Fruit fly (Drosophila melanogaster) whole organism, embryonic: Measurements from ENCODE around the gene jim.

ENCODE experiments used
- Antp ChIP-seq: fragments of 200-800 bp; sonication (Bioruptor generic); optimal IDR thresholded peaks from 3 replicates; lab custom pipeline; 2016; ENCODE audit warnings: missing biosample characterization, missing genetic modification characterization
- Atf6 ChIP-seq: fragments of 200-800 bp; sonication (Bioruptor generic); IDR thresholded peaks from 2 replicates; pipeline ENCODE4 v1.3.6; 2022; ENCODE audit warnings: missing biosample characterization, missing genetic modification characterization
- Bdp1 ChIP-seq: fragments of 200-800 bp; sonication (Bioruptor generic); optimal IDR thresholded peaks from 3 replicates; lab custom pipeline; 2016; ENCODE audit warnings: missing biosample characterization, missing genetic modification characterization
- Bgb ChIP-seq: fragments of 200-800 bp; sonication (Bioruptor generic); IDR thresholded peaks from 2 replicates; pipeline ENCODE4 v1.3.6; 2022; ENCODE audit warnings: missing biosample characterization, missing genetic modification characterization; ENCODE audit not compliant: partially characterized antibody
- CG1024 ChIP-seq: fragments of 200-800 bp; sonication (Bioruptor generic); IDR thresholded peaks from 2 replicates; pipeline ENCODE4 v1.3.6; 2022; ENCODE audit warnings: missing biosample characterization, missing genetic modification characterization
- CG10565 ChIP-seq: fragments of 200-800 bp; sonication (Bioruptor generic); optimal IDR thresholded peaks from 3 replicates; lab custom pipeline; 2016; ENCODE audit warnings: missing biosample characterization, mild to moderate bottlenecking, missing genetic modification characterization
- CG10959 ChIP-seq: fragments of 200-800 bp; sonication (Bioruptor generic); IDR thresholded peaks from 2 replicates; pipeline ENCODE4 v1.3.6; 2022; ENCODE audit warnings: missing biosample characterization, missing genetic modification characterization
- CG11247 ChIP-seq: fragments of 200-800 bp; sonication (Bioruptor generic); IDR thresholded peaks from 2 replicates; pipeline ENCODE4 v1.3.6; 2022; ENCODE audit warnings: missing biosample characterization, missing genetic modification characterization
- CG11456 ChIP-seq: fragments of 200-800 bp; sonication (Bioruptor generic); IDR thresholded peaks from 3 replicates; pipeline ENCODE4 v1.3.6; 2022; ENCODE audit warnings: missing biosample characterization, missing genetic modification characterization
- CG12155 ChIP-seq: fragments of 200-800 bp; sonication (Bioruptor generic); optimal IDR thresholded peaks from 3 replicates; lab custom pipeline; 2016; ENCODE audit warnings: missing biosample characterization, missing genetic modification characterization
- CG13296 ChIP-seq: fragments of 200-800 bp; sonication (Bioruptor generic); optimal IDR thresholded peaks from 3 replicates; lab custom pipeline; 2018; ENCODE audit warnings: missing biosample characterization, mild to moderate bottlenecking, missing genetic modification characterization
- CG13894 ChIP-seq: fragments of 200-800 bp; sonication (Bioruptor generic); optimal IDR thresholded peaks from 3 replicates; lab custom pipeline; 2018; ENCODE audit warnings: missing biosample characterization, mild to moderate bottlenecking, missing genetic modification characterization, moderate library complexity
- CG15479 ChIP-seq: fragments of 200-800 bp; sonication (Bioruptor generic); optimal IDR thresholded peaks from 3 replicates; lab custom pipeline; 2019; ENCODE audit warnings: missing biosample characterization, mild to moderate bottlenecking, missing genetic modification characterization, moderate library complexity
- CG17186 ChIP-seq: fragments of 200-800 bp; sonication (Bioruptor generic); optimal IDR thresholded peaks from 3 replicates; lab custom pipeline; 2017; ENCODE audit warnings: missing biosample characterization, missing genetic modification reagents, missing genetic modification characterization
- CG17802 ChIP-seq: fragments of 200-800 bp; sonication (Bioruptor generic); optimal IDR thresholded peaks from 2 replicates; lab custom pipeline; 2018; ENCODE audit warnings: missing biosample characterization, mild to moderate bottlenecking, missing genetic modification characterization, moderate library complexity
- CG17912 ChIP-seq: fragments of 200-800 bp; sonication (Bioruptor generic); optimal IDR thresholded peaks from 2 replicates; lab custom pipeline; 2018; ENCODE audit warnings: missing biosample characterization, mild to moderate bottlenecking, missing genetic modification characterization
- CG2712 ChIP-seq: fragments of 200-800 bp; optimal IDR thresholded peaks from 3 replicates; lab custom pipeline; 2019; ENCODE audit warnings: missing biosample characterization, mild to moderate bottlenecking, missing genetic modification characterization, moderate library complexity
- CG30403 ChIP-seq: fragments of 200-800 bp; sonication (Bioruptor generic); optimal IDR thresholded peaks from 3 replicates; lab custom pipeline; 2016; ENCODE audit warnings: missing biosample characterization, missing genetic modification characterization
- CG34224 ChIP-seq: fragments of 200-800 bp; sonication (Bioruptor generic); IDR thresholded peaks from 3 replicates; pipeline ENCODE4 v1.3.6; 2022; ENCODE audit warnings: missing biosample characterization, missing genetic modification characterization; ENCODE audit not compliant: partially characterized antibody
- CG34422 ChIP-seq: fragments of 200-800 bp; sonication (Bioruptor generic); IDR thresholded peaks from 3 replicates; pipeline ENCODE4 v1.3.6; 2022; ENCODE audit warnings: missing biosample characterization, missing genetic modification characterization
- CG3847 ChIP-seq: fragments of 200-800 bp; sonication (Bioruptor generic); IDR thresholded peaks from 2 replicates; pipeline ENCODE4 v1.3.6; 2022; ENCODE audit warnings: missing biosample characterization, missing genetic modification characterization
- CG4424 ChIP-seq: fragments of 200-800 bp; sonication (Bioruptor generic); optimal IDR thresholded peaks from 3 replicates; lab custom pipeline; 2016; ENCODE audit warnings: missing biosample characterization, missing genetic modification characterization
- CG6765 ChIP-seq: fragments of 200-800 bp; sonication (Bioruptor generic); optimal IDR thresholded peaks from 3 replicates; lab custom pipeline; 2017; ENCODE audit warnings: missing biosample characterization, mild to moderate bottlenecking, missing genetic modification characterization
- CG8089 ChIP-seq: fragments of 200-800 bp; sonication (Bioruptor generic); optimal IDR thresholded peaks from 3 replicates; lab custom pipeline; 2016; ENCODE audit warnings: missing biosample characterization, missing genetic modification characterization
- CG9215 ChIP-seq: fragments of 200-800 bp; sonication (Bioruptor generic); IDR thresholded peaks from 2 replicates; pipeline ENCODE4 v1.3.6; 2022; ENCODE audit warnings: missing biosample characterization, missing genetic modification characterization
- CG9876 ChIP-seq: fragments of 200-800 bp; sonication (Bioruptor generic); optimal IDR thresholded peaks from 2 replicates; lab custom pipeline; 2016; ENCODE audit warnings: missing biosample characterization, missing genetic modification characterization
- Doc3 ChIP-seq: fragments of 200-800 bp; sonication (Bioruptor generic); IDR thresholded peaks from 3 replicates; pipeline ENCODE4 v1.3.6; 2022; ENCODE audit warnings: missing biosample characterization, missing genetic modification characterization; ENCODE audit not compliant: partially characterized antibody
- H15 ChIP-seq: fragments of 200-800 bp; sonication (Bioruptor generic); IDR thresholded peaks from 3 replicates; pipeline ENCODE4 v1.3.6; 2022; ENCODE audit warnings: missing biosample characterization, missing genetic modification characterization
- HLH3B ChIP-seq: fragments of 200-800 bp; sonication (Bioruptor generic); IDR thresholded peaks from 2 replicates; pipeline ENCODE4 v1.3.6; 2022; ENCODE audit warnings: missing biosample characterization, missing genetic modification characterization
- MBD-R2 ChIP-seq: fragments of 200-800 bp; sonication (Bioruptor generic); IDR thresholded peaks from 2 replicates; pipeline ENCODE4 v1.3.6; 2022; ENCODE audit warnings: missing biosample characterization, missing genetic modification characterization
- Meics ChIP-seq: fragments of 200-800 bp; sonication (Bioruptor generic); optimal IDR thresholded peaks from 2 replicates; lab custom pipeline; 2017; ENCODE audit warnings: missing biosample characterization, mild to moderate bottlenecking, missing genetic modification characterization
- Side ChIP-seq: fragments of 200-800 bp; sonication (Bioruptor generic); optimal IDR thresholded peaks from 2 replicates; lab custom pipeline; 2016; ENCODE audit warnings: missing biosample characterization, missing genetic modification characterization
- Sox102F ChIP-seq: fragments of 200-800 bp; sonication (Bioruptor generic); optimal IDR thresholded peaks from 2 replicates; lab custom pipeline; 2018; ENCODE audit warnings: missing biosample characterization, mild to moderate bottlenecking, missing genetic modification characterization, moderate library complexity
- Trl ChIP-seq, 3 experiments: fragments of >200 bp in 2 of 3; fragments of 200-800 bp in 1 of 3; sonication (Bioruptor generic) in 1 of 3; optimal IDR thresholded peaks; 2 replicates in 1 of 3; 3 replicates in 2 of 3; lab custom pipeline; 2016 to 2017; ENCODE audit warnings: missing biosample characterization in 1 of 3, missing genetic modification characterization in 1 of 3
- YL-1 ChIP-seq: fragments of 200-800 bp; sonication (Bioruptor generic); optimal IDR thresholded peaks from 3 replicates; lab custom pipeline; 2017; ENCODE audit warnings: missing biosample characterization, mild to moderate bottlenecking, missing genetic modification characterization
- abd-A ChIP-seq: fragments of 200-800 bp; sonication (Bioruptor generic); optimal IDR thresholded peaks from 3 replicates; lab custom pipeline; 2019; ENCODE audit warnings: missing biosample characterization, mild to moderate bottlenecking, missing genetic modification characterization, moderate library complexity
- ase ChIP-seq: fragments of 200-800 bp; sonication (Bioruptor generic); IDR thresholded peaks from 3 replicates; pipeline ENCODE4 v1.3.6; 2022; ENCODE audit warnings: missing biosample characterization, missing genetic modification characterization
- br ChIP-seq: fragments of >200 bp; optimal IDR thresholded peaks from 2 replicates; lab custom pipeline; 2017
- cas ChIP-seq: fragments of 200-800 bp; sonication (Bioruptor generic); IDR thresholded peaks from 2 replicates; pipeline ENCODE4 v1.3.6; 2022; ENCODE audit warnings: missing biosample characterization, missing genetic modification characterization
- cg ChIP-seq: fragments of 200-800 bp; sonication (Bioruptor generic); optimal IDR thresholded peaks from 3 replicates; lab custom pipeline; 2019; ENCODE audit warnings: missing biosample characterization, mild to moderate bottlenecking, missing genetic modification characterization, moderate library complexity
- da ChIP-seq: fragments of 200-800 bp; sonication (Bioruptor generic); optimal IDR thresholded peaks from 2 replicates; lab custom pipeline; 2016; ENCODE audit warnings: missing biosample characterization, missing genetic modification characterization
- dm ChIP-seq: fragments of 200-800 bp; sonication (Bioruptor generic); optimal IDR thresholded peaks from 3 replicates; lab custom pipeline; 2016; ENCODE audit warnings: missing biosample characterization, missing genetic modification characterization
- ftz-f1 ChIP-seq: fragments of 200-800 bp; sonication (Bioruptor generic); optimal IDR thresholded peaks from 2 replicates; lab custom pipeline; 2016; ENCODE audit warnings: missing biosample characterization, missing genetic modification characterization
- her ChIP-seq: fragments of 200-800 bp; sonication (Bioruptor generic); optimal IDR thresholded peaks from 2 replicates; lab custom pipeline; 2016; ENCODE audit warnings: missing biosample characterization, missing genetic modification characterization
- klu ChIP-seq: fragments of 200-800 bp; sonication (Bioruptor generic); IDR thresholded peaks from 2 replicates; pipeline ENCODE4 v1.3.6; 2022; ENCODE audit warnings: missing biosample characterization, missing genetic modification characterization
- kni ChIP-seq: fragments of 200-800 bp; sonication (Bioruptor generic); optimal IDR thresholded peaks from 3 replicates; lab custom pipeline; 2017; ENCODE audit warnings: mild to moderate bottlenecking, missing biosample characterization, missing genetic modification reagents, missing genetic modification characterization
- pho ChIP-seq: fragments of 200-800 bp; sonication (Bioruptor generic); optimal IDR thresholded peaks from 2 replicates; lab custom pipeline; 2016; ENCODE audit warnings: missing biosample characterization, missing genetic modification characterization
- phol ChIP-seq: fragments of 200-800 bp; sonication (Bioruptor generic); optimal IDR thresholded peaks from 3 replicates; lab custom pipeline; 2018; ENCODE audit warnings: missing biosample characterization, mild to moderate bottlenecking, missing genetic modification characterization, moderate library complexity
- stwl ChIP-seq: fragments of 200-800 bp; sonication (Bioruptor generic); optimal IDR thresholded peaks from 3 replicates; lab custom pipeline; 2018; ENCODE audit warnings: missing biosample characterization, mild to moderate bottlenecking, missing genetic modification characterization, moderate library complexity

Gene jim

DNA sequence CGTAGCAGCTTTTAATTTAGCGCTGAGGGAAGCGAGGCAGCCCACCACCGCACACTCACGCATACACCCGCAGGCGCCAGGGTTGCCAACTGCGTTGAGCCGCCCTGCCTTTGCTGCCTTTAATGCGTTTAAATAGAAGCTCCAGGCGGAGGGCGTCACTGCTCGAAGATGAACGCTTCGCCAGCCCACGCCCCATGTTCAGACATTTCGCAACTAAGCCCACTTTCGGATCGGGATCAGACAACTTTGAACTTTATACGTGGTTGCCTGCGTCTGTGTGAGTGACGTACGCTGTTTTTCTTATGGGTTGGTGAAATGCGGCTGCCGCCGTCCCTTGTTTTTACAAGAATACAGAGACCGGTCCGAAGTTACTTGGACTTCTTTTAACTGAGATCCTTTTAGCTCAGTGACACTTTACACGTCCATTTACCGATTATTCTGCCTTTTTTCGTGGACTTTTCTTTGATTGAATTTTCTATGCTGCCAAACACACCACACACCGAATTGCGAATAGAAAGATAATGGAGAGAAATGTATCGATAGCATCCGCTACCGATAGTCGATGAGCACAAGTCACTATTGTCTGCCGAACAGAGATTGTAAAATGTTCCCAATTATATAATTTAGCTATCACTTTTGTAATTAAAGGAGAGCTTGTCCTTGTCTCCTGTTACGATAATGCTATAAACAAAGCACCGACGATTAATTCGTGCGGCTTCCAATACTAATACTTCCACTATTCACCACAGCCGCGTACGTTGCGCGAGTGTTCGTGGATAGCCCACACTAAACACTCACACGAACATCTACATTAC lies 36.2 kb upstream of the jim start (continued):
- TF ChIP-seq pho (GFP tag; lab: Kevin White, UChicago) (no peak), CG11456 (GFP tag; lab: Robert Waterston, UW) (0 out of 3 replicates have a peak, but pooled peaks have one; percentile 21), Antp (GFP tag; lab: Kevin White, UChicago) (peak; percentile 40), CG12155 (GFP tag; lab: Kevin White, UChicago) (no peak), HLH3B (GFP tag; lab: Robert Waterston, UW) (0 out of 2 replicates have a peak, but pooled peaks have one; percentile 28), CG3847 (GFP tag; lab: Robert Waterston, UW) (peak; percentile 39), CG30403 (GFP tag; lab: Kevin White, UChicago) (no peak), Trl (optimal IDR thresholded peaks at IDR 0.05; lab: Kevin White, UChicago) (no peak), Trl (GFP tag; optimal IDR thresholded peaks at IDR 0.05; lab: Kevin White, UChicago) (no peak), Bdp1 (no peak), cg (GFP tag; lab: Kevin White, UChicago) (peak; percentile 86), CG13296 (GFP tag; lab: Kevin White, UChicago) (no peak), Doc3 (GFP tag; lab: Robert Waterston, UW) (peak; percentile 30; the same call in 2 of the 3 replicates), abd-A (tag; lab: Kevin White, UChicago) (no peak), CG15479 (peak; percentile 52), CG9215 (no peak), her (no peak), CG13894 (tag; lab: Kevin White, UChicago) (peak; percentile 42), phol (tag; lab: Kevin White, UChicago) (no peak), Sox102F (GFP tag; lab: Kevin White, UChicago) (no peak), Atf6 (GFP tag; lab: Robert Waterston, UW) (no peak), dm (GFP tag; lab: Kevin White, UChicago) (no peak), CG8089 (GFP tag; lab: Kevin White, UChicago) (no peak), CG2712 (peak; percentile 3), CG34224 (GFP tag; lab: Robert Waterston, UW) (peak; percentile 9; the same call in 2 of the 3 replicates), H15 (GFP tag; lab: Robert Waterston, UW) (no peak), br (lab: Kevin White, UChicago) (no peak), CG10959 (no peak), CG9876 (GFP tag; lab: Kevin White, UChicago) (no peak), CG1024 (GFP tag; lab: Robert Waterston, UW) (no peak), Meics (GFP tag; lab: Kevin White, UChicago) (peak; percentile 39), klu (GFP tag; lab: Robert Waterston, UW) (0 out of 2 replicates have a peak, but pooled peaks have one; percentile 17), cas (no peak), ase (GFP tag; lab: Robert Waterston, UW) (0 out of 3 replicates have a peak, but pooled peaks have one; percentile 15), CG10565 (no peak), CG34422 (peak; percentile 65; the same call in 2 of the 3 replicates), MBD-R2 (GFP tag; lab: Robert Waterston, UW) (peak; percentile 46; the same call in 1 of the 2 replicates), da (GFP tag; lab: Kevin White, UChicago) (no peak), YL-1 (GFP tag; lab: Kevin White, UChicago) (peak; percentile 75), ftz-f1 (no peak), CG17912 (no peak), kni (GFP tag; lab: Kevin White, UChicago) (no peak), CG11247 (GFP tag; lab: Robert Waterston, UW) (peak; percentile 41; the same call in 1 of the 2 replicates), CG17802 (tag; lab: Kevin White, UChicago) (no peak), CG6765 (no peak), Side (GFP tag; lab: Kevin White, UChicago) (peak; percentile 21), stwl (tag; lab: Kevin White, UChicago) (no peak), Bgb (GFP tag; lab: Robert Waterston, UW) (peak; percentile 65), CG17186 (GFP tag; lab: Kevin White, UChicago) (no peak), CG4424 (GFP tag; lab: Kevin White, UChicago) (no peak)
